Fruit fly (Drosophila melanogaster) whole organism, prepupa: ENCODE data around the gene CG31675.

ENCODE experiments used
- Blimp-1 ChIP-seq: fragments of 200-800 bp; sonication (Bioruptor generic); optimal IDR thresholded peaks from 3 replicates; lab custom pipeline; 2017; ENCODE audit warnings: missing biosample characterization, missing genetic modification characterization, mild to moderate bottlenecking, moderate library complexity, missing genetic modification reagents
- CG10631 ChIP-seq: fragments of 200-800 bp; sonication (Bioruptor generic); optimal IDR thresholded peaks from 2 replicates; lab custom pipeline; 2016; ENCODE audit warnings: missing biosample characterization, missing genetic modification characterization
- CG11294 ChIP-seq: fragments of 200-800 bp; sonication (Bioruptor generic); IDR thresholded peaks from 2 replicates; pipeline ENCODE4 v1.3.6; 2022; ENCODE audit warnings: missing biosample characterization, missing genetic modification characterization
- CG11762 ChIP-seq: fragments of 200-800 bp; sonication (Bioruptor generic); optimal IDR thresholded peaks from 3 replicates; lab custom pipeline; 2016; ENCODE audit warnings: missing biosample characterization, missing genetic modification characterization; ENCODE audit not compliant: insufficient read depth
- CG15336 ChIP-seq: fragments of 200-800 bp; sonication (Bioruptor generic); IDR thresholded peaks from 2 replicates; pipeline ENCODE4 v1.3.6; 2022; ENCODE audit warnings: missing biosample characterization, missing genetic modification characterization
- CG1621 ChIP-seq: fragments of 200-800 bp; sonication (Bioruptor generic); optimal IDR thresholded peaks from 3 replicates; lab custom pipeline; 2018; ENCODE audit warnings: missing biosample characterization, mild to moderate bottlenecking, missing genetic modification characterization
- CG16779 ChIP-seq: fragments of 200-800 bp; sonication (Bioruptor generic); optimal IDR thresholded peaks from 3 replicates; lab custom pipeline; 2017; ENCODE audit warnings: missing biosample characterization, mild to moderate bottlenecking, missing genetic modification characterization
- CG3032 ChIP-seq: fragments of 200-800 bp; optimal IDR thresholded peaks from 2 replicates; lab custom pipeline; 2019; ENCODE audit warnings: missing biosample characterization, mild to moderate bottlenecking, missing genetic modification characterization, moderate library complexity
- CG31627 ChIP-seq: fragments of 200-800 bp; sonication (Bioruptor generic); optimal IDR thresholded peaks from 3 replicates; lab custom pipeline; 2016; ENCODE audit warnings: missing biosample characterization, missing genetic modification characterization
- CG32006 ChIP-seq: fragments of 200-800 bp; sonication (Bioruptor generic); optimal IDR thresholded peaks from 3 replicates; lab custom pipeline; 2017; ENCODE audit warnings: missing biosample characterization, mild to moderate bottlenecking, missing genetic modification characterization
- CG4318 ChIP-seq: fragments of 200-800 bp; sonication (Bioruptor generic); optimal IDR thresholded peaks from 3 replicates; lab custom pipeline; 2017; ENCODE audit warnings: missing biosample characterization, mild to moderate bottlenecking, missing genetic modification characterization
- CG6163 ChIP-seq: fragments of 200-800 bp; sonication (Bioruptor generic); IDR thresholded peaks from 3 replicates; pipeline ENCODE4 v1.3.6; 2022; ENCODE audit warnings: missing biosample characterization, missing genetic modification characterization
- CG6792 ChIP-seq: fragments of 200-800 bp; sonication (Bioruptor generic); optimal IDR thresholded peaks from 3 replicates; lab custom pipeline; 2016; ENCODE audit warnings: missing biosample characterization, missing genetic modification characterization
- CG6808 ChIP-seq: fragments of 200-800 bp; sonication (Bioruptor generic); optimal IDR thresholded peaks from 3 replicates; lab custom pipeline; 2017; ENCODE audit warnings: missing biosample characterization, missing genetic modification characterization, mild to moderate bottlenecking, moderate library complexity, missing genetic modification reagents
- CG6854 ChIP-seq: fragments of 200-800 bp; sonication (Bioruptor generic); optimal IDR thresholded peaks from 2 replicates; lab custom pipeline; 2017; ENCODE audit warnings: missing biosample characterization, mild to moderate bottlenecking, missing genetic modification characterization
- CG7368 ChIP-seq: fragments of 200-800 bp; sonication (Bioruptor generic); optimal IDR thresholded peaks from 3 replicates; lab custom pipeline; 2016; ENCODE audit warnings: missing biosample characterization, missing genetic modification characterization
- CG8319 ChIP-seq: fragments of 200-800 bp; sonication (Bioruptor generic); optimal IDR thresholded peaks from 3 replicates; lab custom pipeline; 2016; ENCODE audit warnings: missing biosample characterization, missing genetic modification characterization
- CG9139 ChIP-seq: fragments of 200-800 bp; sonication (Bioruptor generic); optimal IDR thresholded peaks from 3 replicates; lab custom pipeline; 2017; ENCODE audit warnings: missing biosample characterization, mild to moderate bottlenecking, missing genetic modification characterization
- Eip78C ChIP-seq: fragments of 200-800 bp; sonication (Bioruptor generic); peaks from one replicate; lab custom pipeline; 2016; ENCODE audit warnings: missing biosample characterization, missing genetic modification characterization
- Eip93F ChIP-seq: fragments of 200-800 bp; sonication (Bioruptor generic); optimal IDR thresholded peaks from 2 replicates; lab custom pipeline; 2016; ENCODE audit warnings: missing biosample characterization, mild to moderate bottlenecking, missing genetic modification characterization
- Ets21C ChIP-seq: fragments of 200-800 bp; sonication (Bioruptor generic); optimal IDR thresholded peaks from 3 replicates; lab custom pipeline; 2016; ENCODE audit warnings: missing biosample characterization, missing genetic modification characterization
- Hr38 ChIP-seq: sonication (Bioruptor generic); optimal IDR thresholded peaks from 2 replicates; lab custom pipeline; 2016; ENCODE audit warnings: missing biosample characterization, missing genetic modification characterization
- Hr39 ChIP-seq: fragments of 200-800 bp; sonication (Bioruptor generic); optimal IDR thresholded peaks from 2 replicates; lab custom pipeline; 2016; ENCODE audit warnings: missing biosample characterization, missing genetic modification characterization
- Met ChIP-seq: fragments of 200-800 bp; sonication (Bioruptor generic); optimal IDR thresholded peaks from 3 replicates; lab custom pipeline; 2016; ENCODE audit warnings: missing biosample characterization, missing genetic modification characterization
- Smox ChIP-seq: fragments of 200-800 bp; sonication (Bioruptor generic); optimal IDR thresholded peaks from 3 replicates; lab custom pipeline; 2016; ENCODE audit warnings: missing biosample characterization, missing genetic modification characterization
- Sox102F ChIP-seq: fragments of 200-800 bp; sonication (Bioruptor generic); optimal IDR thresholded peaks from 2 replicates; lab custom pipeline; 2016; ENCODE audit warnings: missing biosample characterization, mild to moderate bottlenecking, missing genetic modification characterization
- Sox14 ChIP-seq: fragments of 200-800 bp; sonication (Bioruptor generic); optimal IDR thresholded peaks from 3 replicates; lab custom pipeline; 2016; ENCODE audit warnings: missing biosample characterization, missing genetic modification characterization
- Sox15 ChIP-seq: fragments of 200-800 bp; sonication (Bioruptor generic); optimal IDR thresholded peaks from 3 replicates; lab custom pipeline; 2016; ENCODE audit warnings: missing biosample characterization, missing genetic modification characterization
- achi ChIP-seq: fragments of 200-800 bp; sonication (Bioruptor generic); optimal IDR thresholded peaks from 3 replicates; lab custom pipeline; 2016; ENCODE audit warnings: missing biosample characterization, missing genetic modification characterization
- acj6 ChIP-seq: fragments of 200-800 bp; sonication (Bioruptor generic); optimal IDR thresholded peaks from 3 replicates; lab custom pipeline; 2016; ENCODE audit warnings: missing biosample characterization, missing genetic modification characterization
- dac ChIP-seq: fragments of 200-800 bp; sonication (Bioruptor generic); optimal IDR thresholded peaks from 2 replicates; lab custom pipeline; 2017; ENCODE audit warnings: missing biosample characterization, mild to moderate bottlenecking, missing genetic modification characterization
- dsx ChIP-seq: fragments of 200-800 bp; optimal IDR thresholded peaks from 3 replicates; lab custom pipeline; 2019; ENCODE audit warnings: missing biosample characterization, mild to moderate bottlenecking, missing genetic modification characterization, moderate library complexity; ENCODE audit not compliant: poor library complexity, severe bottlenecking
- eg ChIP-seq: fragments of 200-800 bp; sonication (Bioruptor generic); IDR thresholded peaks from 3 replicates; pipeline ENCODE4 v1.3.6; 2022; ENCODE audit warnings: missing biosample characterization, missing genetic modification characterization
- esn ChIP-seq: fragments of 200-800 bp; sonication (Bioruptor generic); optimal IDR thresholded peaks from 2 replicates; lab custom pipeline; 2016; ENCODE audit warnings: missing biosample characterization, mild to moderate bottlenecking, missing genetic modification characterization, moderate library complexity
- fd59A ChIP-seq: fragments of 200-800 bp; sonication (Bioruptor generic); optimal IDR thresholded peaks from 2 replicates; lab custom pipeline; 2017; ENCODE audit warnings: missing biosample characterization, mild to moderate bottlenecking, missing genetic modification characterization, missing genetic modification reagents
- fd85E ChIP-seq: fragments of 200-800 bp; sonication (Bioruptor generic); optimal IDR thresholded peaks from 3 replicates; lab custom pipeline; 2016; ENCODE audit warnings: missing biosample characterization, missing genetic modification characterization
- fkh ChIP-seq: fragments of 200-800 bp; sonication (Bioruptor generic); optimal IDR thresholded peaks from 3 replicates; lab custom pipeline; 2017; ENCODE audit warnings: missing biosample characterization, mild to moderate bottlenecking, missing genetic modification characterization, moderate library complexity
- lz ChIP-seq: fragments of 200-800 bp; sonication (Bioruptor generic); optimal IDR thresholded peaks from 3 replicates; lab custom pipeline; 2016; ENCODE audit warnings: missing biosample characterization, missing genetic modification characterization
- net ChIP-seq: fragments of 200-800 bp; sonication (Bioruptor generic); optimal IDR thresholded peaks from 3 replicates; lab custom pipeline; 2016; ENCODE audit warnings: missing biosample characterization, missing genetic modification characterization
- salr ChIP-seq, 2 experiments: fragments of 200-800 bp; sonication (Bioruptor generic); optimal IDR thresholded peaks; 3 replicates each; lab custom pipeline; 2016 to 2018; ENCODE audit warnings: missing biosample characterization in 2 of 2, missing genetic modification characterization in 2 of 2, mild to moderate bottlenecking in 1 of 2
- spab ChIP-seq: fragments of 200-800 bp; sonication (Bioruptor generic); optimal IDR thresholded peaks from 2 replicates; lab custom pipeline; 2017; ENCODE audit warnings: missing biosample characterization, mild to moderate bottlenecking, missing genetic modification characterization, missing genetic modification reagents
- ss ChIP-seq, 2 experiments: fragments of 200-800 bp; sonication (Bioruptor generic); optimal IDR thresholded peaks; 2 replicates in 1 of 2; 3 replicates in 1 of 2; lab custom pipeline; 2017 to 2018; ENCODE audit warnings: mild to moderate bottlenecking in 2 of 2, missing biosample characterization in 2 of 2, missing genetic modification characterization in 2 of 2, moderate library complexity in 1 of 2
- svp ChIP-seq: fragments of 200-800 bp; sonication (Bioruptor generic); peaks from one replicate; lab custom pipeline; 2016; ENCODE audit warnings: missing biosample characterization, missing genetic modification characterization
- topi ChIP-seq: fragments of 200-800 bp; sonication (Bioruptor generic); optimal IDR thresholded peaks from 3 replicates; lab custom pipeline; 2016; ENCODE audit warnings: missing biosample characterization, missing genetic modification characterization
- vri ChIP-seq: fragments of 200-800 bp; sonication (Bioruptor generic); optimal IDR thresholded peaks from 3 replicates; lab custom pipeline; 2016; ENCODE audit warnings: missing biosample characterization, mild to moderate bottlenecking, missing genetic modification characterization

The CG31675 gene

DNA sequence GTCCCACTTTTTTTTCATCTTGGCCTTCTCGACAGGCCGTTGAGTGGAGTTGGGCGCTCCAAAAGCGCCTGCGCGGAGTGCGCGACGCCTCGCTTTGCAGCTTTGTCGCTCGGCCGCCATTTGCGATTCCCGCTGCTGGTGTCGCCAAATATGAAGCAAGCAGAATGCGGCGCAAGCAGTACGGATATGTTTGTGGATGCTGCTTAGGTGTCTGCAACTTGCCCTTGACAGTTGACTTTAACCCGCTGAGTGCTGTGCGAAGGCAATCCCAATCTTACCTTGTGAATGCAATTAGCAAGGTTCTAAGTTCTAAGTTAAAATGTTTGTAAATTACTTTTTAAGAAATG, 45.6 kb upstream of the CG31675 start:
- TF ChIP-seq CG32006 (GFP tag; lab: Kevin White, UChicago) (no peak), fd59A (peak; percentile 9), dsx (GFP tag; lab: Kevin White, UChicago) (peak; percentile 71), Sox15 (GFP tag; lab: Kevin White, UChicago) (no peak), acj6 (no peak), Hr39 (GFP tag; lab: Kevin White, UChicago) (peak; percentile 38), eg (GFP tag; lab: Robert Waterston, UW) (no peak), CG6854 (GFP tag; lab: Kevin White, UChicago) (peak; percentile 38), CG11294 (GFP tag; lab: Robert Waterston, UW) (0 out of 2 replicates have a peak, but pooled peaks have one; percentile 12), CG10631 (GFP tag; lab: Kevin White, UChicago) (no peak), CG1621 (tag; lab: Kevin White, UChicago) (no peak), esn (GFP tag; lab: Kevin White, UChicago) (peak; percentile 25), CG15336 (GFP tag; lab: Robert Waterston, UW) (no peak), spab (GFP tag; lab: Kevin White, UChicago) (no peak), ss (GFP tag; optimal IDR thresholded peaks at IDR 0.05; lab: Kevin White, UChicago) (peak in 1 of 2 experiments; percentile 64), net (no peak), Hr38 (GFP tag; lab: Kevin White, UChicago) (no peak), CG4318 (GFP tag; lab: Kevin White, UChicago) (no peak), Met (GFP tag; lab: Kevin White, UChicago) (peak; percentile 14), lz (GFP tag; lab: Kevin White, UChicago) (no peak), CG6808 (GFP tag; lab: Kevin White, UChicago) (no peak), Eip93F (GFP tag; lab: Kevin White, UChicago) (no peak), CG3032 (tag; lab: Kevin White, UChicago) (no peak), dac (no peak), achi (GFP tag; lab: Kevin White, UChicago) (peak; percentile 11), topi (GFP tag; lab: Kevin White, UChicago) (peak; percentile 25), CG9139 (no peak), svp (GFP tag; lab: Kevin White, UChicago) (peak; percentile 84), CG16779 (no peak), CG6163 (GFP tag; lab: Robert Waterston, UW) (peak; percentile 63), Ets21C (no peak), Smox (GFP tag; lab: Kevin White, UChicago) (peak; percentile 10), CG11762 (GFP tag; lab: Kevin White, UChicago) (no peak), fd85E (no peak), salr (GFP tag; optimal IDR thresholded peaks at IDR 0.05; lab: Kevin White, UChicago) (no peak), fkh (GFP tag; lab: Kevin White, UChicago) (no peak), CG31627 (GFP tag; lab: Kevin White, UChicago) (peak; percentile 8)

DNA sequence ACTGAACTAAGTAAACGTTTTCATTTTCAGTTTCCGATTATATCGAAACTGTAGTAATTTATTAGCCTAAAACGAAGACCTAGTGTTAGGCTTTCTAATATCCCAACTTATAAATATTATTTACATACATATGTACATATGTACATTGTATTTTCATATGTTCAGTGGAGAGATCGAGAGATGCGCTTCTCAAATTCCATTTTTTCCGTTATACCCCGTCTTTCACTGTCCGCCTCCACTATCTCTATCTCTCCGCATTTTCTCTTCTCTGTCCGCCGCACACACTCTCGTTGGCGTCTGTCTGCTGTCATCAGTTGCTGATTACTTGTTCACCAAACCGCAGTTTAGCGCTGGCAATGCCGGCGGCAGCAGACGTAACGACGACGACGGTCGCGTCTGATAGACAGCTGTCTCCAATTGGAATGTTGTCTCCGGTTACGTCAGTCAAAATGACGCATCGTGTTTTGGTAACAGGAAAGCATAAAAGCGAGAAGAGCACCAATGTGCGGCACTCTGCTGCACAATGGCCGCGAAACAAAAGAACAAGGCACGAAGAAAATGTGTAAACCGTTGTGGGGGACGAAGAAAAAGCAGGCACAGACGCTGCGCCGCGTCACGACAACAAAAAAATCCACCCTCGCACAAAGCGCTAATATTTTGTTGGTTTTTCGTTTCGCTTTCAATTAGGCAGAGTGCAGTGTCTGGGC, 44.9 kb upstream of the CG31675 start, which contains the start of gene CG9331:
Gene CG9331 (plus strand): TSS at position 340 of the 707 bp plus-strand sequence.
- no peak for TF ChIP-seq Smox (GFP tag; lab: Kevin White, UChicago)
- peak; percentile 81 for TF ChIP-seq Eip78C (GFP tag; lab: Kevin White, UChicago)
- TF ChIP-seq fkh (GFP tag; lab: Kevin White, UChicago), result no peak
- peak; percentile 85 for TF ChIP-seq Sox14 (GFP tag; lab: Kevin White, UChicago)
- TF ChIP-seq CG7368 (GFP tag; lab: Kevin White, UChicago), result no peak
- TF ChIP-seq CG6792, result no peak
- peak; percentile 56; the same call in 2 of the 3 replicates for TF ChIP-seq CG6163 (GFP tag; lab: Robert Waterston, UW)
- peak; percentile 100 for TF ChIP-seq vri (GFP tag; lab: Kevin White, UChicago)
- peak; percentile 9; the same call in 1 of the 2 replicates for TF ChIP-seq CG15336 (GFP tag; lab: Robert Waterston, UW)
- TF ChIP-seq Eip93F (GFP tag; lab: Kevin White, UChicago), result peak; percentile 5
- peak; percentile 59 for TF ChIP-seq Blimp-1
- TF ChIP-seq CG1621 (tag; lab: Kevin White, UChicago), result peak; percentile 42
- peak; percentile 39 for TF ChIP-seq Sox102F
- TF ChIP-seq CG10631 (GFP tag; lab: Kevin White, UChicago), result peak; percentile 39
- TF ChIP-seq achi (GFP tag; lab: Kevin White, UChicago), result no peak
- no peak for TF ChIP-seq fd85E
- TF ChIP-seq CG8319, result no peak
